Worm (Caenorhabditis elegans) whole organism, L1 larva: ENCODE measurements around the gene K05F6.4.

Experiments used
- nhr-237 ChIP-seq: fragments of 150-350 bp; optimal IDR thresholded peaks from 2 replicates; lab custom pipeline; 2014; ENCODE audit warnings: missing biosample characterization, missing genetic modification characterization
- nhr-28 ChIP-seq: fragments of 150-350 bp; optimal IDR thresholded peaks from 2 replicates; lab custom pipeline; 2014; ENCODE audit warnings: missing biosample characterization, missing genetic modification characterization

DNA sequence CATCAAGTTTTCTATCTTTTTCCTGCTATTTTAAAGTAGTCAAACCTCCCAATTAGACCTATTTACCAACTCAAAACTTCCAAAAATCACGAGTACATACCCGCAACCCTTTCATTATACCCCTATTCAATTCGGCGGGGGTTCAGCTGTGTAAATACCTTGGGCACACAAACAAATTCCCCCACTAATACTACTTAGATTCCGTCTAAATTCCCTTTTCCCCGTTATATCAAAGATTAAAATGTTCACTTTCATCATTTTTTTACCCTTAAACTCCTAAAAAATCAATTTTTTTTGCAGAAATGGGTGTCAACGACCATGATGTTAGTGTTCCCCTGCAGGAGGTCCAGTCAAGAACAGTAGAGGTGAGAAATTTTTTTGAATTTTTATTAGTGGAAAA, 39.0 kb upstream of the K05F6.4 start, which contains the start of gene fdgt-1:
- TF ChIP-seq nhr-237 (tag; lab: Kevin White, UChicago) (no peak), nhr-28 (tag; lab: Kevin White, UChicago) (no peak)
